Fruit fly (Drosophila melanogaster): ENCODE data around the gene CG31495.

Gene CG31495

dm6 chr3R:13875438-13875861 is 35.7 kb upstream of the CG31495 start:
- TF ChIP-seq CG1620 (GFP tag; optimal IDR thresholded peaks at IDR 0.05), result no peak
- no peak for TF ChIP-seq pad (GFP tag; optimal IDR thresholded peaks at IDR 0.05)
- no peak for TF ChIP-seq CG33017 (tag; optimal IDR thresholded peaks at IDR 0.05)
- TF ChIP-seq toe (GFP tag; optimal IDR thresholded peaks at IDR 0.05), result no peak
- no peak for TF ChIP-seq bab1 (GFP tag; optimal IDR thresholded peaks at IDR 0.05)
- TF ChIP-seq CG5204 (GFP tag; optimal IDR thresholded peaks at IDR 0.05), result no peak
- no peak for TF ChIP-seq CG7101 (tag; optimal IDR thresholded peaks at IDR 0.05)

dm6 chr3R:13874866-13875417 is 35.2 kb upstream of the CG31495 start, which contains the start of gene E5:
TSS of gene E5 (minus strand) at chr3R:13874916.
- TF ChIP-seq Clk (GFP tag; optimal IDR thresholded peaks at IDR 0.05), result no peak
- TF ChIP-seq pad (GFP tag; optimal IDR thresholded peaks at IDR 0.05), result peak; percentile 90

- TF ChIP-seq cnc (optimal IDR thresholded peaks at IDR 0.05), result no peak
- no peak for TF ChIP-seq Crg-1 (GFP tag; optimal IDR thresholded peaks at IDR 0.05)
- no peak for TF ChIP-seq bab1 (GFP tag; optimal IDR thresholded peaks at IDR 0.05)
- TF ChIP-seq tj (GFP tag; optimal IDR thresholded peaks at IDR 0.05), result no peak
- no peak for TF ChIP-seq pad (GFP tag; optimal IDR thresholded peaks at IDR 0.05)
- no peak for TF ChIP-seq toe (GFP tag; optimal IDR thresholded peaks at IDR 0.05)
- no peak for TF ChIP-seq CG7101 (tag; optimal IDR thresholded peaks at IDR 0.05)
- TF ChIP-seq CG14711 (tag; optimal IDR thresholded peaks at IDR 0.05), result no peak
- no peak for TF ChIP-seq CG7045 (GFP tag; optimal IDR thresholded peaks at IDR 0.05)
- TF ChIP-seq Clk (GFP tag; optimal IDR thresholded peaks at IDR 0.05), result no peak
- no peak for TF ChIP-seq Mnt (GFP tag; optimal IDR thresholded peaks at IDR 0.05)
- TF ChIP-seq CG33017 (tag; optimal IDR thresholded peaks at IDR 0.05), result no peak
- TF ChIP-seq kay (GFP tag; ENCODE audit: borderline replicate concordance), result no peak
- no peak for TF ChIP-seq cic (GFP tag; optimal IDR thresholded peaks at IDR 0.05)
- no peak for TF ChIP-seq CG12768 (GFP tag; optimal IDR thresholded peaks at IDR 0.05)
- TF ChIP-seq CG1620 (GFP tag; optimal IDR thresholded peaks at IDR 0.05), result no peak
- no peak for TF ChIP-seq Hr96 (GFP tag; optimal IDR thresholded peaks at IDR 0.05)
These were observed 32.4 kb upstream of the CG31495 start for dm6 chr3R:13872161-13872560.

dm6 chr3R:13861805-13862204 is 22.1 kb upstream of the CG31495 start:
- no peak for TF ChIP-seq tj (GFP tag; optimal IDR thresholded peaks at IDR 0.05)
- TF ChIP-seq CG1620 (GFP tag; optimal IDR thresholded peaks at IDR 0.05), result no peak
- no peak for TF ChIP-seq CG5204 (GFP tag; optimal IDR thresholded peaks at IDR 0.05)
- TF ChIP-seq CG14711 (tag; optimal IDR thresholded peaks at IDR 0.05), result no peak
- TF ChIP-seq CG12768 (GFP tag; optimal IDR thresholded peaks at IDR 0.05), result no peak
- TF ChIP-seq Mnt (GFP tag; optimal IDR thresholded peaks at IDR 0.05), result no peak
- no peak for TF ChIP-seq Hr96 (GFP tag; optimal IDR thresholded peaks at IDR 0.05)
- no peak for TF ChIP-seq toe (GFP tag; optimal IDR thresholded peaks at IDR 0.05)
- no peak for TF ChIP-seq kay (GFP tag; ENCODE audit: borderline replicate concordance)
- TF ChIP-seq Crg-1 (GFP tag; optimal IDR thresholded peaks at IDR 0.05), result no peak
- no peak for TF ChIP-seq CG7101 (tag; optimal IDR thresholded peaks at IDR 0.05)
- TF ChIP-seq CG33017 (tag; optimal IDR thresholded peaks at IDR 0.05), result no peak
- TF ChIP-seq cnc (optimal IDR thresholded peaks at IDR 0.05), result no peak
- no peak for TF ChIP-seq CG11617 (GFP tag; optimal IDR thresholded peaks at IDR 0.05)
- no peak for TF ChIP-seq CG7045 (GFP tag; optimal IDR thresholded peaks at IDR 0.05)
- no peak for TF ChIP-seq Clk (GFP tag; optimal IDR thresholded peaks at IDR 0.05)
- TF ChIP-seq bab1 (GFP tag; optimal IDR thresholded peaks at IDR 0.05), result no peak
- TF ChIP-seq ovo (GFP tag; optimal IDR thresholded peaks at IDR 0.05), result no peak
- TF ChIP-seq cic (GFP tag; optimal IDR thresholded peaks at IDR 0.05), result no peak

dm6 chr3R:13859242-13859641 is 19.5 kb upstream of the CG31495 start:
- TF ChIP-seq CG11617 (GFP tag; optimal IDR thresholded peaks at IDR 0.05), result no peak
- no peak for TF ChIP-seq cnc (optimal IDR thresholded peaks at IDR 0.05)
- no peak for TF ChIP-seq kay (GFP tag; ENCODE audit: borderline replicate concordance)
- TF ChIP-seq Crg-1 (GFP tag; optimal IDR thresholded peaks at IDR 0.05), result no peak

dm6 chr3R:13857339-13857738 is 17.6 kb upstream of the CG31495 start:
- TF ChIP-seq tj (GFP tag; optimal IDR thresholded peaks at IDR 0.05), result no peak
- TF ChIP-seq pad (GFP tag; optimal IDR thresholded peaks at IDR 0.05), result no peak
- no peak for TF ChIP-seq toe (GFP tag; optimal IDR thresholded peaks at IDR 0.05)
- no peak for TF ChIP-seq Hr96 (GFP tag; optimal IDR thresholded peaks at IDR 0.05)
- no peak for TF ChIP-seq CG33017 (tag; optimal IDR thresholded peaks at IDR 0.05)
- no peak for TF ChIP-seq Mnt (GFP tag; optimal IDR thresholded peaks at IDR 0.05)
- TF ChIP-seq CG7045 (GFP tag; optimal IDR thresholded peaks at IDR 0.05), result no peak

- TF ChIP-seq Clk (GFP tag; optimal IDR thresholded peaks at IDR 0.05), result no peak
- no peak for TF ChIP-seq pad (GFP tag; optimal IDR thresholded peaks at IDR 0.05)
- no peak for TF ChIP-seq Mnt (GFP tag; optimal IDR thresholded peaks at IDR 0.05)
- TF ChIP-seq CG11617 (GFP tag; optimal IDR thresholded peaks at IDR 0.05), result no peak
- TF ChIP-seq CG5204 (GFP tag; optimal IDR thresholded peaks at IDR 0.05), result no peak
- no peak for TF ChIP-seq CG1620 (GFP tag; optimal IDR thresholded peaks at IDR 0.05)
- TF ChIP-seq CG33017 (tag; optimal IDR thresholded peaks at IDR 0.05), result no peak
- no peak for TF ChIP-seq CG14711 (tag; optimal IDR thresholded peaks at IDR 0.05)
- no peak for TF ChIP-seq CG12768 (GFP tag; optimal IDR thresholded peaks at IDR 0.05)
- TF ChIP-seq Hr96 (GFP tag; optimal IDR thresholded peaks at IDR 0.05), result no peak
- no peak for TF ChIP-seq CG7045 (GFP tag; optimal IDR thresholded peaks at IDR 0.05)
- TF ChIP-seq toe (GFP tag; optimal IDR thresholded peaks at IDR 0.05), result no peak
- no peak for TF ChIP-seq kay (GFP tag; ENCODE audit: borderline replicate concordance)
- no peak for TF ChIP-seq cnc (optimal IDR thresholded peaks at IDR 0.05)
- TF ChIP-seq ovo (GFP tag; optimal IDR thresholded peaks at IDR 0.05), result no peak
- TF ChIP-seq tj (GFP tag; optimal IDR thresholded peaks at IDR 0.05), result no peak
These were observed 15.6 kb upstream of the CG31495 start, which contains the start of gene CG14362 for dm6 chr3R:13855354-13855753. TSS of gene CG14362 (minus strand) at chr3R:13855454.
